Worm (Caenorhabditis elegans) whole organism, L4/young adult: ENCODE data around the gene clec-124.

Experiments used
- W03F9.2 ChIP-seq: fragments of 150-350 bp; optimal IDR thresholded peaks from 2 replicates; lab custom pipeline; 2014; ENCODE audit warnings: missing biosample characterization, missing genetic modification characterization
- him-1 ChIP-seq: sonication (generic microtip); optimal IDR thresholded peaks from 2 replicates; lab custom pipeline; 2016; ENCODE audit warnings: missing genotype, missing genetic modification reagents, missing genetic modification characterization, missing compliant biosample characterization

DNA sequence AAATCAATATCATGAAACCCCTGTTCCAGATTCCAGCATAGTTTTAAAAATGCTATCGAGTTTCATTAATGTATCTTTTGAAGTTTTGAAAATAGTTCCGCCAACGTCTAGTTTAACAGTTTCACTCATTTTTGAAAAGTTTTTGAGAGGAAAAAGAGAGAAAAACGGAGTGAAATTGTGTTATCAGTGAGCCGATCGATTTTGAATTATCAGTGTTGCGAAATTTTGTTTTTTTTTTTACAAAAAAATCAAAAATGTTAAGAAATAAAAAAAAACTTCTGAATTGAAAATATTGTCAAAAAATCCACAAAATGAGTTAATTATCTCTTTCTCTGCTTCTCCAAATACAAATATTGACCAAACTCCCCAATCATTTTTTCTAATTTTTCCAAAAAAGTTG lies 26.8 kb upstream of the clec-124 start, which contains the start of gene ZC239.13:
- TF ChIP-seq W03F9.2 (tag; lab: Kevin White, UChicago) (no peak), him-1 (tag; lab: Kevin White, UChicago) (no peak)
